Fruit fly (Drosophila melanogaster): Measurements from ENCODE around the gene bib.

DNA sequence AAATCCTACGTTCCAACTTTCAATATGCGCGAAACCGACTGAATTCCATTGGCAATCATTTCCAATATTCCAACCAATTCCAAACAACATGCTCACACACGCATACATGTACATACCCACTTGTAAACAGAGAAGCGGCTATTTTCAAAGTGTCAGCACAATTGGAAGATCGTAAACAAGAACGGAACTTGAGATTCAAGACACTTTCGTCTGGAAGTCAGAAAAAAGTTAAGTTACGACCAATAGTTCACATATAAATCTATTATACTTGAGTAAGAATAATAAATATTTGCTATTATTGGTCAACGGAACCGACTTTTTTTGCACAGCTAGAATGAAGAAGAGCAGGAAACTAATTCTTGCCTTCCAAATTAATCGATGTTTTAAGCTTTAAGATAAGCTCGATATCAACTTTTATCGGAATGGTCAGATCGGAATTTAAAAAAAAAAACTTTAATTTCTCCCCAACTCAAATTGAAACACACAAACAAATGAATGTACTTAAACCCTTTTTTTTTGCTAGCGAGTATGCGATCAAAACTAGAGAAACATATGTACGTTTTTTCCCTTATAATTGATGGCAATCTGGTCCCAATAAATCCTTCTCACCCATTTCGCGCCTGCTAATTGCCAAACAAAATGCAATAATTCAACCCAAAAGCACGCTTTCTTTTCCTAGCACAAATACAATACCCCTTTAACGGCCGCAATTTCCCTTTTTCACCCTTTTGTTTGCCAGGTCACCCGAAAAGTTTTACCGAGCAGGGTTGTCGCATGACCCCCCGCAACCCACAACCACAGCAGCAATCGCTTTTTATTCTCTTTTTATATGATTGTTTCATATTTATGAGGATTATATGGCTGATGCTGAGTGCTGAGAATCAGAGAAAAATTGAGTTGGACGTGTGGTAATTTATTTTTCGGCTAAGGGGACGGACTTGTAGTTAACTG is 18.2 kb downstream of the bib start, which contains the start of the genes CG31875 and SoYb:
- TF ChIP-seq dsf (GFP tag; optimal IDR thresholded peaks at IDR 0.05; ENCODE audit: borderline replicate concordance) = no peak
- TF ChIP-seq fru (GFP tag; optimal IDR thresholded peaks at IDR 0.05) = no peak
- no peak for TF ChIP-seq Mio (GFP tag; optimal IDR thresholded peaks at IDR 0.05)
- TF ChIP-seq foxo (GFP tag; optimal IDR thresholded peaks at IDR 0.05) = no peak
- TF ChIP-seq Dfd (GFP tag; optimal IDR thresholded peaks at IDR 0.05) = no peak
- TF ChIP-seq Abd-B (GFP tag; optimal IDR thresholded peaks at IDR 0.05) = no peak
- no peak for TF ChIP-seq OdsH (GFP tag; optimal IDR thresholded peaks at IDR 0.05)
- no peak for TF ChIP-seq lola (GFP tag; optimal IDR thresholded peaks at IDR 0.05)
- TF ChIP-seq sage (GFP tag; optimal IDR thresholded peaks at IDR 0.05) = no peak
- TF ChIP-seq Rel (GFP tag; optimal IDR thresholded peaks at IDR 0.05) = no peak
- no peak for TF ChIP-seq Rel (tag; optimal IDR thresholded peaks at IDR 0.05)
- no peak for TF ChIP-seq jim (GFP tag; optimal IDR thresholded peaks at IDR 0.05)
- no peak for TF ChIP-seq Jra (GFP tag; optimal IDR thresholded peaks at IDR 0.05)
- TF ChIP-seq br (GFP tag; optimal IDR thresholded peaks at IDR 0.05) = no peak
